Fruit fly (Drosophila melanogaster) whole organism, embryonic: ENCODE measurements around the gene CG13461.
A peak's percentile ranks its signal among the peaks of the same experiment; 100 is the strongest.

Source experiments
- Aef1 ChIP-seq: fragments of 200-800 bp; sonication (Bioruptor generic); IDR thresholded peaks from 3 replicates; pipeline ENCODE4 v1.3.6; 2022; ENCODE audit warnings: missing biosample characterization, missing genetic modification characterization
- Atf-2 ChIP-seq: fragments of 200-800 bp; sonication (Bioruptor generic); optimal IDR thresholded peaks from 2 replicates; lab custom pipeline; 2016; ENCODE audit warnings: missing biosample characterization, missing genetic modification characterization
- CG10565 ChIP-seq: fragments of 200-800 bp; sonication (Bioruptor generic); optimal IDR thresholded peaks from 3 replicates; lab custom pipeline; 2016; ENCODE audit warnings: missing biosample characterization, mild to moderate bottlenecking, missing genetic modification characterization
- CG11247 ChIP-seq: fragments of 200-800 bp; sonication (Bioruptor generic); IDR thresholded peaks from 2 replicates; pipeline ENCODE4 v1.3.6; 2022; ENCODE audit warnings: missing biosample characterization, missing genetic modification characterization
- CG11723 ChIP-seq: fragments of 200-800 bp; sonication (Bioruptor generic); optimal IDR thresholded peaks from 2 replicates; lab custom pipeline; 2017; ENCODE audit warnings: missing biosample characterization, mild to moderate bottlenecking, missing genetic modification characterization
- CG14050 ChIP-seq: fragments of 200-800 bp; sonication (Bioruptor generic); IDR thresholded peaks from 3 replicates; pipeline ENCODE4 v1.3.6; 2022; ENCODE audit warnings: missing biosample characterization, missing genetic modification characterization
- CG15073 ChIP-seq: fragments of 200-800 bp; sonication (Bioruptor generic); optimal IDR thresholded peaks from 2 replicates; lab custom pipeline; 2016; ENCODE audit warnings: missing biosample characterization, missing genetic modification characterization
- CG15696 ChIP-seq: fragments of 200-800 bp; sonication (Bioruptor generic); optimal IDR thresholded peaks from 2 replicates; lab custom pipeline; 2019; ENCODE audit warnings: missing biosample characterization, mild to moderate bottlenecking, missing genetic modification characterization, moderate library complexity
- CG1647 ChIP-seq: fragments of 200-800 bp; sonication (Bioruptor generic); optimal IDR thresholded peaks from 3 replicates; lab custom pipeline; 2016; ENCODE audit warnings: missing biosample characterization, missing genetic modification characterization
- CG17568 ChIP-seq: fragments of 200-800 bp; sonication (Bioruptor generic); optimal IDR thresholded peaks from 2 replicates; lab custom pipeline; 2018; ENCODE audit warnings: missing biosample characterization, mild to moderate bottlenecking, missing genetic modification characterization, moderate library complexity
- CG18262 ChIP-seq: fragments of 200-800 bp; optimal IDR thresholded peaks from 3 replicates; lab custom pipeline; 2019; ENCODE audit warnings: missing biosample characterization, mild to moderate bottlenecking, missing genetic modification characterization, moderate library complexity
- CG30431 ChIP-seq: fragments of 200-800 bp; sonication (Bioruptor generic); optimal IDR thresholded peaks from 2 replicates; lab custom pipeline; 2017; ENCODE audit warnings: missing biosample characterization, missing genetic modification characterization
- CG31365 ChIP-seq: fragments of 200-800 bp; sonication (Bioruptor generic); optimal IDR thresholded peaks from 2 replicates; lab custom pipeline; 2018; ENCODE audit warnings: missing biosample characterization, mild to moderate bottlenecking, missing genetic modification characterization
- CG31388 ChIP-seq: fragments of 200-800 bp; sonication (Bioruptor generic); optimal IDR thresholded peaks from 2 replicates; lab custom pipeline; 2016; ENCODE audit warnings: missing biosample characterization, missing genetic modification characterization
- CG33557 ChIP-seq: fragments of 200-800 bp; sonication (Bioruptor generic); optimal IDR thresholded peaks from 2 replicates; lab custom pipeline; 2019; ENCODE audit warnings: missing biosample characterization, mild to moderate bottlenecking, missing genetic modification characterization, moderate library complexity
- CG3407 ChIP-seq: fragments of 200-800 bp; sonication (Bioruptor generic); optimal IDR thresholded peaks from 2 replicates; lab custom pipeline; 2018; ENCODE audit warnings: missing biosample characterization, mild to moderate bottlenecking, missing genetic modification characterization
- CG3847 ChIP-seq: fragments of 200-800 bp; sonication (Bioruptor generic); IDR thresholded peaks from 2 replicates; pipeline ENCODE4 v1.3.6; 2022; ENCODE audit warnings: missing biosample characterization, missing genetic modification characterization
- CG42726 ChIP-seq: fragments of 200-800 bp; sonication (Bioruptor generic); IDR thresholded peaks from 2 replicates; pipeline ENCODE4 v1.3.6; 2022; ENCODE audit warnings: missing biosample characterization, missing genetic modification characterization; ENCODE audit not compliant: partially characterized antibody
- CG7839 ChIP-seq: fragments of 200-800 bp; sonication (Bioruptor generic); optimal IDR thresholded peaks from 3 replicates; lab custom pipeline; 2018; ENCODE audit warnings: missing biosample characterization, mild to moderate bottlenecking, missing genetic modification characterization, moderate library complexity
- CG7963 ChIP-seq: fragments of 200-800 bp; sonication (Bioruptor generic); IDR thresholded peaks from 3 replicates; pipeline ENCODE4 v1.3.6; 2022; ENCODE audit warnings: missing biosample characterization, missing genetic modification characterization; ENCODE audit not compliant: partially characterized antibody
- CG9797 ChIP-seq: fragments of 200-800 bp; sonication (Bioruptor generic); optimal IDR thresholded peaks from 3 replicates; lab custom pipeline; 2018; ENCODE audit warnings: missing biosample characterization, mild to moderate bottlenecking, missing genetic modification characterization
- CG9817 ChIP-seq: fragments of 200-800 bp; sonication (Bioruptor generic); optimal IDR thresholded peaks from 2 replicates; lab custom pipeline; 2018; ENCODE audit warnings: missing biosample characterization, mild to moderate bottlenecking, missing genetic modification characterization, moderate library complexity
- CG9876 ChIP-seq: fragments of 200-800 bp; sonication (Bioruptor generic); optimal IDR thresholded peaks from 2 replicates; lab custom pipeline; 2016; ENCODE audit warnings: missing biosample characterization, missing genetic modification characterization
- Dll ChIP-seq: fragments of 200-800 bp; sonication (Bioruptor generic); IDR thresholded peaks from 4 replicates; pipeline ENCODE4 v1.3.6; 2022; ENCODE audit warnings: missing biosample characterization, missing genetic modification characterization; ENCODE audit not compliant: partially characterized antibody
- Doc2 ChIP-seq: fragments of 200-800 bp; sonication (Bioruptor generic); IDR thresholded peaks from 2 replicates; pipeline ENCODE4 v1.3.6; 2022; ENCODE audit warnings: missing biosample characterization, missing genetic modification characterization
- ERR ChIP-seq: fragments of 200-800 bp; sonication (Bioruptor generic); optimal IDR thresholded peaks from 2 replicates; lab custom pipeline; 2016; ENCODE audit warnings: missing biosample characterization, missing genetic modification characterization
- Fer3 ChIP-seq: fragments of 200-800 bp; sonication (Bioruptor generic); optimal IDR thresholded peaks from 2 replicates; lab custom pipeline; 2018; ENCODE audit warnings: missing biosample characterization, mild to moderate bottlenecking, missing genetic modification characterization, moderate library complexity
- Hsf ChIP-seq: fragments of 200-800 bp; sonication (Bioruptor generic); optimal IDR thresholded peaks from 3 replicates; lab custom pipeline; 2016; ENCODE audit warnings: missing biosample characterization, missing genetic modification characterization
- Lhr ChIP-seq: fragments of 200-800 bp; sonication (Bioruptor generic); optimal IDR thresholded peaks from 3 replicates; lab custom pipeline; 2017; ENCODE audit warnings: mild to moderate bottlenecking, missing biosample characterization, missing genetic modification reagents, missing genetic modification characterization
- NFAT ChIP-seq: fragments of 200-800 bp; sonication (Bioruptor generic); IDR thresholded peaks from 2 replicates; pipeline ENCODE4 v1.3.6; 2022; ENCODE audit warnings: missing biosample characterization, missing genetic modification characterization
- Nf-YC ChIP-seq: fragments of 200-800 bp; optimal IDR thresholded peaks from 3 replicates; lab custom pipeline; 2019; ENCODE audit warnings: missing biosample characterization, mild to moderate bottlenecking, missing genetic modification characterization, moderate library complexity
- Ptx1 ChIP-seq: fragments of 200-800 bp; sonication (Bioruptor generic); IDR thresholded peaks from 2 replicates; pipeline ENCODE4 v1.3.6; 2022; ENCODE audit warnings: missing biosample characterization, missing genetic modification characterization
- Ravus ChIP-seq: fragments of 200-800 bp; sonication (Bioruptor generic); IDR thresholded peaks from 2 replicates; pipeline ENCODE4 v1.3.6; 2022; ENCODE audit warnings: missing biosample characterization, missing genetic modification characterization
- br ChIP-seq: fragments of >200 bp; optimal IDR thresholded peaks from 2 replicates; lab custom pipeline; 2017
- chn ChIP-seq: fragments of 200-800 bp; sonication (Bioruptor generic); optimal IDR thresholded peaks from 2 replicates; lab custom pipeline; 2016; ENCODE audit warnings: missing biosample characterization, missing genetic modification characterization
- cwo ChIP-seq: fragments of 200-800 bp; sonication (Bioruptor generic); optimal IDR thresholded peaks from 3 replicates; lab custom pipeline; 2017; ENCODE audit warnings: missing biosample characterization, missing genetic modification characterization, mild to moderate bottlenecking, moderate library complexity, missing genetic modification reagents
- dmrt99B ChIP-seq: fragments of 200-800 bp; sonication (Bioruptor generic); optimal IDR thresholded peaks from 2 replicates; lab custom pipeline; 2018; ENCODE audit warnings: missing biosample characterization, mild to moderate bottlenecking, missing genetic modification characterization, moderate library complexity
- esg ChIP-seq: fragments of 200-800 bp; sonication (Bioruptor generic); conservative IDR thresholded peaks from 2 replicates; pipeline ENCODE4 v1.3.6; 2022; ENCODE audit warnings: missing biosample characterization, missing genetic modification characterization
- gro ChIP-seq: fragments of 200-800 bp; sonication (Bioruptor generic); optimal IDR thresholded peaks from 2 replicates; lab custom pipeline; 2016; ENCODE audit warnings: missing biosample characterization, missing genetic modification characterization
- gsb-n ChIP-seq: fragments of 200-800 bp; sonication (Bioruptor generic); optimal IDR thresholded peaks from 3 replicates; lab custom pipeline; 2018; ENCODE audit warnings: missing biosample characterization, mild to moderate bottlenecking, missing genetic modification characterization
- ham ChIP-seq: fragments of 200-800 bp; sonication (Bioruptor generic); IDR thresholded peaks from 2 replicates; pipeline ENCODE4 v1.3.6; 2022; ENCODE audit warnings: missing biosample characterization, missing genetic modification characterization
- lilli ChIP-seq: fragments of 200-800 bp; sonication (Bioruptor generic); optimal IDR thresholded peaks from 3 replicates; lab custom pipeline; 2016; ENCODE audit warnings: missing biosample characterization, missing genetic modification characterization
- oc ChIP-seq: fragments of 200-800 bp; sonication (Bioruptor generic); optimal IDR thresholded peaks from 2 replicates; lab custom pipeline; 2018; ENCODE audit warnings: missing biosample characterization, mild to moderate bottlenecking, missing genetic modification characterization, moderate library complexity
- org-1 ChIP-seq: fragments of 200-800 bp; sonication (Bioruptor generic); optimal IDR thresholded peaks from 2 replicates; lab custom pipeline; 2017; ENCODE audit warnings: missing biosample characterization, missing genetic modification characterization
- phol ChIP-seq: fragments of 200-800 bp; sonication (Bioruptor generic); optimal IDR thresholded peaks from 3 replicates; lab custom pipeline; 2018; ENCODE audit warnings: missing biosample characterization, mild to moderate bottlenecking, missing genetic modification characterization, moderate library complexity
- pzg ChIP-seq: fragments of 200-800 bp; sonication (Bioruptor generic); optimal IDR thresholded peaks from 3 replicates; lab custom pipeline; 2018; ENCODE audit warnings: missing biosample characterization, mild to moderate bottlenecking, missing genetic modification characterization, moderate library complexity
- sens ChIP-seq: fragments of 200-800 bp; sonication (Bioruptor generic); peaks from one replicate; lab custom pipeline; 2016; ENCODE audit warnings: missing biosample characterization, missing genetic modification characterization
- seq ChIP-seq: fragments of 200-800 bp; sonication (Bioruptor generic); IDR thresholded peaks from 2 replicates; pipeline ENCODE4 v1.3.6; 2022; ENCODE audit warnings: missing biosample characterization, missing genetic modification characterization
- slp2 ChIP-seq: fragments of 200-800 bp; sonication (Bioruptor generic); optimal IDR thresholded peaks from 2 replicates; lab custom pipeline; 2016; ENCODE audit warnings: missing biosample characterization, missing genetic modification characterization
- tap ChIP-seq: fragments of 200-800 bp; optimal IDR thresholded peaks from 3 replicates; lab custom pipeline; 2019; ENCODE audit warnings: missing biosample characterization, mild to moderate bottlenecking, missing genetic modification characterization, moderate library complexity
- wek ChIP-seq: fragments of 200-800 bp; sonication (Bioruptor generic); optimal IDR thresholded peaks from 3 replicates; lab custom pipeline; 2018; ENCODE audit warnings: missing biosample characterization, mild to moderate bottlenecking, missing genetic modification characterization, moderate library complexity

The CG13461 gene

dm6 chr3L:15089083-15089704, 36.9 kb upstream of the CG13461 start (continued):
- TF ChIP-seq dmrt99B (tag; lab: Kevin White, UChicago) (peak; percentile 42), CG30431 (GFP tag; lab: Kevin White, UChicago) (no peak), CG14050 (GFP tag; lab: Robert Waterston, UW) (no peak), CG33557 (GFP tag; lab: Kevin White, UChicago) (no peak), CG18262 (tag; lab: Kevin White, UChicago) (peak; percentile 57), CG9797 (GFP tag; lab: Kevin White, UChicago) (no peak), Ptx1 (GFP tag; lab: Robert Waterston, UW) (no peak), chn (GFP tag; lab: Kevin White, UChicago) (no peak), CG31388 (GFP tag; lab: Kevin White, UChicago) (no peak), NFAT (no peak), Doc2 (GFP tag; lab: Robert Waterston, UW) (no peak), CG42726 (GFP tag; lab: Robert Waterston, UW) (no peak), Lhr (no peak), tap (tag; lab: Kevin White, UChicago) (peak; percentile 43), Ravus (no peak), Dll (no peak), ham (no peak), gro (no peak), CG1647 (GFP tag; lab: Kevin White, UChicago) (no peak), br (no peak), slp2 (GFP tag; lab: Kevin White, UChicago) (no peak), CG10565 (GFP tag; lab: Kevin White, UChicago) (no peak), CG3847 (GFP tag; lab: Robert Waterston, UW) (no peak), CG15073 (GFP tag; lab: Kevin White, UChicago) (no peak), Aef1 (GFP tag; lab: Robert Waterston, UW) (no peak), pzg (GFP tag; lab: Kevin White, UChicago) (no peak), wek (GFP tag; lab: Kevin White, UChicago) (no peak), CG11247 (no peak), CG31365 (no peak), org-1 (GFP tag; lab: Kevin White, UChicago) (no peak), sens (GFP tag; lab: Kevin White, UChicago) (no peak), Hsf (GFP tag; lab: Kevin White, UChicago) (no peak), phol (tag; lab: Kevin White, UChicago) (peak; percentile 24), lilli (GFP tag; lab: Kevin White, UChicago) (no peak), CG11723 (GFP tag; lab: Kevin White, UChicago) (no peak), oc (tag; lab: Kevin White, UChicago) (no peak), CG15696 (tag; lab: Kevin White, UChicago) (no peak), CG7963 (no peak), gsb-n (tag; lab: Kevin White, UChicago) (peak; percentile 3), Nf-YC (tag; lab: Kevin White, UChicago) (peak; percentile 23), CG7839 (tag; lab: Kevin White, UChicago) (peak; percentile 57), esg (GFP tag; lab: Robert Waterston, UW) (no peak), seq (GFP tag; lab: Robert Waterston, UW) (no peak), CG9817 (tag; lab: Kevin White, UChicago) (no peak), CG9876 (no peak), Fer3 (tag; lab: Kevin White, UChicago) (no peak), CG17568 (GFP tag; lab: Kevin White, UChicago) (no peak), ERR (GFP tag; lab: Kevin White, UChicago) (no peak), cwo (GFP tag; lab: Kevin White, UChicago) (peak; percentile 62), CG3407 (GFP tag; lab: Kevin White, UChicago) (no peak), Atf-2 (no peak)
